Worm (Caenorhabditis elegans) whole organism, mixed stage, embryonic: ENCODE measurements around the gene ZC239.22.

Experiments
- bed-3 ChIP-seq: fragments of 200-800 bp; sonication (Bioruptor generic); optimal IDR thresholded peaks from 3 replicates; lab custom pipeline; 2018; ENCODE audit warnings: mild to moderate bottlenecking, missing genetic modification characterization, moderate library complexity, missing compliant biosample characterization
- ceh-39 ChIP-seq: fragments of 150-350 bp; optimal IDR thresholded peaks from 2 replicates; lab custom pipeline; 2014; ENCODE audit warnings: missing biosample characterization, missing genetic modification characterization
- ceh-43 ChIP-seq: fragments of 200-800 bp; sonication (Bioruptor generic); optimal IDR thresholded peaks from 2 replicates; lab custom pipeline; 2018; ENCODE audit warnings: mild to moderate bottlenecking, missing genetic modification characterization, moderate library complexity, missing compliant biosample characterization
- ces-1 ChIP-seq: fragments of 150-350 bp; optimal IDR thresholded peaks from 2 replicates; lab custom pipeline; 2014; ENCODE audit warnings: missing biosample characterization, missing genetic modification reagents, missing genetic modification characterization
- elt-1 ChIP-seq: sonication (generic microtip); optimal IDR thresholded peaks from 2 replicates; lab custom pipeline; 2017; ENCODE audit warnings: missing genetic modification characterization, mild to moderate bottlenecking, missing compliant biosample characterization, antibody characterized with exemption, moderate library complexity, borderline replicate concordance; ENCODE audit not compliant: insufficient read depth
- lin-32 ChIP-seq: fragments of 200-800 bp; sonication (Bioruptor generic); optimal IDR thresholded peaks from 2 replicates; lab custom pipeline; 2018; ENCODE audit warnings: mild to moderate bottlenecking, missing genetic modification characterization, missing compliant biosample characterization
- lsy-2 ChIP-seq: fragments of 150-350 bp; optimal IDR thresholded peaks from 2 replicates; lab custom pipeline; 2014; ENCODE audit warnings: missing biosample characterization, missing genetic modification characterization
- mep-1 ChIP-seq: fragments of 150-350 bp; optimal IDR thresholded peaks from 2 replicates; lab custom pipeline; 2017; ENCODE audit warnings: missing biosample characterization, missing genetic modification reagents, missing genetic modification characterization, inconsistent platforms
- mls-2 ChIP-seq: sonication (generic microtip); optimal IDR thresholded peaks from 2 replicates; lab custom pipeline; 2016; ENCODE audit warnings: mild to moderate bottlenecking, missing genetic modification characterization, moderate library complexity, missing compliant biosample characterization
- nhr-12 ChIP-seq: fragments of 150-350 bp; optimal IDR thresholded peaks from 2 replicates; lab custom pipeline; 2014; ENCODE audit warnings: missing biosample characterization, missing genetic modification characterization
- nhr-28 ChIP-seq: fragments of 150-350 bp; optimal IDR thresholded peaks from 2 replicates; lab custom pipeline; 2014; ENCODE audit warnings: missing biosample characterization, missing genetic modification characterization
- unc-62 ChIP-seq: fragments of 150-350 bp; optimal IDR thresholded peaks from 2 replicates; lab custom pipeline; 2014; ENCODE audit warnings: missing biosample characterization, missing genetic modification reagents, missing genetic modification characterization

ce11 chrII:3198998-3199397 lies 21.6 kb downstream of the ZC239.22 start, which contains the start of gene sri-51:
- no peak for TF ChIP-seq ceh-43
- TF ChIP-seq mep-1, result no peak
- no peak for TF ChIP-seq ces-1 (GFP tag; lab: Kevin White, UChicago)
- TF ChIP-seq lsy-2 (tag; lab: Kevin White, UChicago), result no peak
- no peak for TF ChIP-seq mls-2 (tag; lab: Kevin White, UChicago)
- TF ChIP-seq elt-1 (tag; lab: Kevin White, UChicago), result no peak
- TF ChIP-seq ceh-39 (tag; lab: Kevin White, UChicago), result no peak
- no peak for TF ChIP-seq nhr-28 (tag; lab: Kevin White, UChicago)
- no peak for TF ChIP-seq bed-3 (GFP tag; lab: Kevin White, UChicago)
- no peak for TF ChIP-seq unc-62 (GFP tag; lab: Kevin White, UChicago)
- no peak for TF ChIP-seq lin-32 (GFP tag; lab: Kevin White, UChicago)
- TF ChIP-seq nhr-12, result no peak
